Worm (Caenorhabditis elegans): ENCODE results near the gene ttr-57.

ce11 chrV:20558270-20558669 lies 46.6 kb upstream of the ttr-57 start, which contains the start of gene abf-4:
- TF ChIP-seq fax-1 (tag; optimal IDR thresholded peaks at IDR 0.05) (no peak), ceh-19 (GFP tag; optimal IDR thresholded peaks at IDR 0.05) (no peak), hlh-13 (GFP tag; optimal IDR thresholded peaks at IDR 0.05) (no peak)
